Fruit fly (Drosophila melanogaster): ENCODE results near the gene ssp6.

Gene ssp6

dm6 chr3L:6124616-6125408 is 48.3 kb downstream of the ssp6 start (continued):
- TF ChIP-seq pita (GFP tag; optimal IDR thresholded peaks at IDR 0.05) = peak; percentile 74
- no peak for TF ChIP-seq gt (GFP tag; IDR thresholded peaks at IDR 0.05)
- no peak for TF ChIP-seq Hand (GFP tag; optimal IDR thresholded peaks at IDR 0.05)
- no peak for TF ChIP-seq chn (GFP tag; optimal IDR thresholded peaks at IDR 0.05)
- peak; percentile 98 for TF ChIP-seq sens (GFP tag)
- no peak for TF ChIP-seq CG16813 (GFP tag; IDR thresholded peaks at IDR 0.05; ENCODE audit: partially characterized antibody)
- TF ChIP-seq Awh (GFP tag; IDR thresholded peaks at IDR 0.05) = peak; percentile 90
- no peak for TF ChIP-seq HLH4C (GFP tag; IDR thresholded peaks at IDR 0.05; ENCODE audit: partially characterized antibody)
- peak; percentile 66 for TF ChIP-seq slp2 (GFP tag; optimal IDR thresholded peaks at IDR 0.05)
- peak; percentile 16 for TF ChIP-seq CG9876 (GFP tag; optimal IDR thresholded peaks at IDR 0.05)
- TF ChIP-seq Gug (GFP tag; IDR thresholded peaks at IDR 0.05) = peak; percentile 20; the same call in 1 of the 4 replicates
- peak; percentile 76 for TF ChIP-seq CG12219 (GFP tag; optimal IDR thresholded peaks at IDR 0.05)
- TF ChIP-seq CG3726 (GFP tag; IDR thresholded peaks at IDR 0.05) = 0 out of 3 replicates have a peak, but pooled peaks have one; percentile 43
- no peak for TF ChIP-seq D (optimal IDR thresholded peaks at IDR 0.05)
- peak; percentile 76 for TF ChIP-seq D (GFP tag; optimal IDR thresholded peaks at IDR 0.05)
- TF ChIP-seq CG4730 (GFP tag; IDR thresholded peaks at IDR 0.05) = peak; percentile 19; the same call in 1 of the 2 replicates
- TF ChIP-seq lab (GFP tag; optimal IDR thresholded peaks at IDR 0.05) = peak; percentile 94
- TF ChIP-seq fd3F (GFP tag; optimal IDR thresholded peaks at IDR 0.05) = no peak
- no peak for TF ChIP-seq Dip2 (GFP tag; IDR thresholded peaks at IDR 0.05)
- no peak for TF ChIP-seq pan (optimal IDR thresholded peaks at IDR 0.05)
- peak in 1 of 2 experiments; percentile 88 for TF ChIP-seq pan (GFP tag; optimal IDR thresholded peaks at IDR 0.05 in 1 of 2, IDR thresholded peaks at IDR 0.05 in 1 of 2)
- TF ChIP-seq Tbp (GFP tag; optimal IDR thresholded peaks at IDR 0.05) = no peak
- peak; percentile 6 for TF ChIP-seq Usf (GFP tag; optimal IDR thresholded peaks at IDR 0.05)
- peak; percentile 45 for TF ChIP-seq CG7556 (GFP tag; optimal IDR thresholded peaks at IDR 0.05)
- peak; percentile 25 for TF ChIP-seq YL-1 (GFP tag; optimal IDR thresholded peaks at IDR 0.05)
- no peak for TF ChIP-seq CG8765 (GFP tag; IDR thresholded peaks at IDR 0.05)
- peak; percentile 8 for TF ChIP-seq CG18476 (GFP tag; optimal IDR thresholded peaks at IDR 0.05)
- no peak for TF ChIP-seq cato (GFP tag; optimal IDR thresholded peaks at IDR 0.05; ENCODE audit: borderline replicate concordance)
- peak; percentile 75 for TF ChIP-seq tgo (GFP tag; IDR thresholded peaks at IDR 0.05)
- peak; percentile 49 for TF ChIP-seq ewg (GFP tag; optimal IDR thresholded peaks at IDR 0.05)
- TF ChIP-seq stc (GFP tag; IDR thresholded peaks at IDR 0.05) = peak; percentile 89
- no peak for TF ChIP-seq CG2120 (GFP tag; optimal IDR thresholded peaks at IDR 0.05)

DNA sequence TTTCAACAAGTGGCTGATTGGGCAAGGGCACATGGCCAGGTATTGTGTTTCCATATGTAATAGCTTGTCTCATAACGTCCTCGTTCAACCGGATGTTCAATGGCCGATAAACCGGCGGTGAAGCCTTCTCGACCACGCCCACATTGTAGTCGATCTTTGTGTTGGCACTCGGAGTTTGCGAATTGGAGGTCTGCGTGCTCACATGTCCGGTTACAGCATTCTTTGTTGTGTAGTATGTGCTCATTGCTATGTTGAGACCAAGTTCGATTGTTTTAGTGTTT is 48.8 kb downstream of the ssp6 start:
- TF ChIP-seq repo (GFP tag; optimal IDR thresholded peaks at IDR 0.05) = no peak
- peak; percentile 75 for TF ChIP-seq CG5180 (GFP tag; optimal IDR thresholded peaks at IDR 0.05)
- no peak for TF ChIP-seq CG1233 (GFP tag; optimal IDR thresholded peaks at IDR 0.05)
- peak; percentile 60 for TF ChIP-seq D (optimal IDR thresholded peaks at IDR 0.05)
- TF ChIP-seq D (GFP tag; optimal IDR thresholded peaks at IDR 0.05) = no peak

- TF ChIP-seq CG6689 (GFP tag; IDR thresholded peaks at IDR 0.05) (no peak), vvl (GFP tag; IDR thresholded peaks at IDR 0.05) (peak; percentile 84), cato (GFP tag; optimal IDR thresholded peaks at IDR 0.05; ENCODE audit: borderline replicate concordance) (no peak), dm (GFP tag; optimal IDR thresholded peaks at IDR 0.05) (no peak), sim (GFP tag; IDR thresholded peaks at IDR 0.05) (no peak), Vsx1 (GFP tag; optimal IDR thresholded peaks at IDR 0.05) (peak; percentile 48), CG11247 (GFP tag; IDR thresholded peaks at IDR 0.05) (peak; percentile 88), lmd (GFP tag; IDR thresholded peaks at IDR 0.05) (no peak), TFAM (GFP tag; optimal IDR thresholded peaks at IDR 0.05) (no peak), zen (tag; optimal IDR thresholded peaks at IDR 0.05) (peak; percentile 63), amos (GFP tag; IDR thresholded peaks at IDR 0.05; ENCODE audit: partially characterized antibody) (peak; percentile 12; the same call in 1 of the 2 replicates), lola (GFP tag; optimal IDR thresholded peaks at IDR 0.05) (peak in 1 of 3 experiments; percentile 38), CG31388 (GFP tag; optimal IDR thresholded peaks at IDR 0.05) (no peak), pros (GFP tag; optimal IDR thresholded peaks at IDR 0.05) (peak; percentile 24)
Measured at dm6 chr3L:6129591-6129990, 53.1 kb downstream of the ssp6 start.

Measured in whole organism, embryonic.